Worm (Caenorhabditis elegans) whole organism, young adult: ENCODE measurements around the gene Y55F3BR.1.

Experiments used
- B0035.1 ChIP-seq: sonication (generic microtip); optimal IDR thresholded peaks from 2 replicates; lab custom pipeline; 2016; ENCODE audit warnings: missing genetic modification characterization, mild to moderate bottlenecking, missing compliant biosample characterization, missing genotype, missing genetic modification reagents
- B0261.1 ChIP-seq: sonication (generic microtip); optimal IDR thresholded peaks from 2 replicates; lab custom pipeline; 2016; ENCODE audit warnings: mild to moderate bottlenecking, missing genetic modification characterization, moderate library complexity, missing compliant biosample characterization
- C06A6.2 ChIP-seq: fragments of 200-800 bp; sonication (Bioruptor generic); conservative IDR thresholded peaks from 2 replicates; pipeline ENCODE4 v1.3.6; 2022; ENCODE audit warnings: missing genetic modification characterization, missing compliant biosample characterization
- K12H6.12 ChIP-seq: fragments of 200-800 bp; sonication (Bioruptor generic); optimal IDR thresholded peaks from 2 replicates; lab custom pipeline; 2018; ENCODE audit warnings: mild to moderate bottlenecking, missing genetic modification characterization, missing compliant biosample characterization
- T07F8.4 ChIP-seq: sonication (generic microtip); optimal IDR thresholded peaks from 2 replicates; lab custom pipeline; 2016; ENCODE audit warnings: mild to moderate bottlenecking, missing genetic modification characterization, moderate library complexity, missing compliant biosample characterization
- T26A5.8 ChIP-seq: sonication (generic microtip); optimal IDR thresholded peaks from 2 replicates; lab custom pipeline; 2016; ENCODE audit warnings: missing genetic modification characterization, missing compliant biosample characterization
- Y53G8AR.9 ChIP-seq: fragments of 200-800 bp; sonication (Bioruptor generic); conservative IDR thresholded peaks from 2 replicates; pipeline ENCODE4 v1.3.6; 2022; ENCODE audit warnings: missing genetic modification reagents, missing genetic modification characterization, missing compliant biosample characterization
- Y67H2A.10 ChIP-seq: fragments of 200-800 bp; sonication (Bioruptor generic); conservative IDR thresholded peaks from 2 replicates; pipeline ENCODE4 v1.3.6; 2022; ENCODE audit warnings: missing genetic modification reagents, missing genetic modification characterization, missing compliant biosample characterization
- Y95B8A.8 ChIP-seq: fragments of 200-800 bp; sonication (Bioruptor generic); IDR thresholded peaks from 2 replicates; pipeline ENCODE4 v1.3.6; 2022; ENCODE audit warnings: missing genetic modification reagents, missing genetic modification characterization, missing compliant biosample characterization
- ZK185.1 ChIP-seq: sonication (generic microtip); optimal IDR thresholded peaks from 2 replicates; lab custom pipeline; 2016; ENCODE audit warnings: mild to moderate bottlenecking, missing genetic modification characterization, missing compliant biosample characterization; ENCODE audit not compliant: poor library complexity, severe bottlenecking
- akir-1 ChIP-seq: fragments of 200-800 bp; sonication (Bioruptor generic); optimal IDR thresholded peaks from 2 replicates; lab custom pipeline; 2018; ENCODE audit warnings: mild to moderate bottlenecking, missing genetic modification characterization, moderate library complexity, missing compliant biosample characterization
- aptf-3 ChIP-seq: fragments of 200-800 bp; sonication (Bioruptor generic); IDR thresholded peaks from 2 replicates; pipeline ENCODE4 v1.3.6; 2022; ENCODE audit warnings: missing genetic modification characterization, missing compliant biosample characterization
- athp-1 ChIP-seq: sonication (generic microtip); optimal IDR thresholded peaks from 2 replicates; lab custom pipeline; 2017; ENCODE audit warnings: mild to moderate bottlenecking, missing genetic modification characterization, missing compliant biosample characterization
- attf-3 ChIP-seq: fragments of 200-800 bp; sonication (Bioruptor generic); conservative IDR thresholded peaks from 2 replicates; pipeline ENCODE4 v1.3.6; 2022; ENCODE audit warnings: missing genetic modification reagents, missing genetic modification characterization, missing compliant biosample characterization
- attf-6 ChIP-seq: fragments of 200-800 bp; sonication (Bioruptor generic); IDR thresholded peaks from 2 replicates; pipeline ENCODE4 v1.3.6; 2022; ENCODE audit warnings: missing genetic modification reagents, missing genetic modification characterization, missing compliant biosample characterization
- bed-2 ChIP-seq: fragments of 200-800 bp; sonication (Bioruptor generic); IDR thresholded peaks from 2 replicates; pipeline ENCODE4 v1.3.6; 2022; ENCODE audit warnings: missing genetic modification reagents, missing genetic modification characterization, missing compliant biosample characterization
- ccch-3 ChIP-seq: fragments of 200-800 bp; sonication (Bioruptor generic); optimal IDR thresholded peaks from 2 replicates; lab custom pipeline; 2018; ENCODE audit warnings: mild to moderate bottlenecking, missing genetic modification characterization, missing compliant biosample characterization
- cebp-1 ChIP-seq, 2 experiments: fragments of 200-800 bp in 1 of 2; sonication (Bioruptor generic) in 1 of 2; sonication (generic microtip) in 1 of 2; IDR thresholded peaks in 1 of 2; optimal IDR thresholded peaks in 1 of 2; 2 replicates each; pipeline versions ENCODE4 v1.3.6 to Lab custom; 2017 to 2022; ENCODE audit warnings: missing compliant biosample characterization in 2 of 2, missing genetic modification characterization in 2 of 2, mild to moderate bottlenecking in 1 of 2, missing genetic modification reagents in 1 of 2, moderate library complexity in 1 of 2
- ceh-79 ChIP-seq: sonication (generic microtip); optimal IDR thresholded peaks from 2 replicates; lab custom pipeline; 2017; ENCODE audit warnings: mild to moderate bottlenecking, missing genetic modification characterization, missing compliant biosample characterization
- ceh-91 ChIP-seq: fragments of 200-800 bp; sonication (Bioruptor generic); IDR thresholded peaks from 2 replicates; pipeline ENCODE4 v1.3.6; 2022; ENCODE audit warnings: missing genetic modification reagents, missing genetic modification characterization, missing compliant biosample characterization
- egrh-3 ChIP-seq: fragments of 200-800 bp; sonication (Bioruptor generic); IDR thresholded peaks from 2 replicates; pipeline ENCODE4 v1.3.6; 2022; ENCODE audit warnings: missing genetic modification reagents, missing genetic modification characterization, missing compliant biosample characterization
- ets-4 ChIP-seq: fragments of 200-800 bp; sonication (Bioruptor generic); optimal IDR thresholded peaks from 2 replicates; lab custom pipeline; 2018; ENCODE audit warnings: mild to moderate bottlenecking, missing genetic modification characterization, missing compliant biosample characterization
- fkh-3 ChIP-seq: sonication (generic microtip); optimal IDR thresholded peaks from 2 replicates; lab custom pipeline; 2016; ENCODE audit warnings: mild to moderate bottlenecking, missing genetic modification characterization, missing compliant biosample characterization
- hlh-26 ChIP-seq: fragments of 200-800 bp; sonication (Bioruptor generic); conservative IDR thresholded peaks from 2 replicates; pipeline ENCODE4 v1.3.6; 2022; ENCODE audit warnings: missing genetic modification reagents, missing genetic modification characterization, missing compliant biosample characterization
- hsf-1 ChIP-seq: fragments of 200-800 bp; sonication (Bioruptor generic); IDR thresholded peaks from 2 replicates; pipeline ENCODE4 v1.3.6; 2022; ENCODE audit warnings: missing genetic modification reagents, missing genetic modification characterization, missing compliant biosample characterization
- lag-1 ChIP-seq: fragments of 200-800 bp; sonication (Bioruptor generic); IDR thresholded peaks from 2 replicates; pipeline ENCODE4 v1.3.6; 2022; ENCODE audit warnings: missing genetic modification reagents, missing genetic modification characterization, missing compliant biosample characterization
- lir-1 ChIP-seq: fragments of 200-800 bp; sonication (Bioruptor generic); conservative IDR thresholded peaks from 2 replicates; pipeline ENCODE4 v1.3.6; 2022; ENCODE audit warnings: missing genetic modification reagents, missing genetic modification characterization, missing compliant biosample characterization
- lsy-27 ChIP-seq: sonication (generic microtip); optimal IDR thresholded peaks from 2 replicates; lab custom pipeline; 2017; ENCODE audit warnings: missing genetic modification characterization, mild to moderate bottlenecking, missing compliant biosample characterization, antibody characterized with exemption, missing genotype, borderline replicate concordance; ENCODE audit not compliant: insufficient read depth
- madf-10 ChIP-seq: sonication (generic microtip); optimal IDR thresholded peaks from 2 replicates; lab custom pipeline; 2016; ENCODE audit warnings: mild to moderate bottlenecking, missing genetic modification characterization, missing compliant biosample characterization
- madf-3 ChIP-seq: fragments of 200-800 bp; sonication (Bioruptor generic); IDR thresholded peaks from 2 replicates; pipeline ENCODE4 v1.3.6; 2022; ENCODE audit warnings: missing genetic modification reagents, missing genetic modification characterization, missing compliant biosample characterization
- madf-6 ChIP-seq: fragments of 200-800 bp; sonication (Bioruptor generic); IDR thresholded peaks from 2 replicates; pipeline ENCODE4 v1.3.6; 2022; ENCODE audit warnings: missing genetic modification reagents, missing genetic modification characterization, missing compliant biosample characterization
- mcd-1 ChIP-seq: fragments of 200-800 bp; sonication (Bioruptor generic); IDR thresholded peaks from 2 replicates; pipeline ENCODE4 v1.3.6; 2022; ENCODE audit warnings: missing genetic modification reagents, missing genetic modification characterization, missing compliant biosample characterization
- mes-4 ChIP-seq: sonication (generic microtip); optimal IDR thresholded peaks from 2 replicates; lab custom pipeline; 2016; ENCODE audit warnings: missing genotype, missing genetic modification characterization, missing compliant biosample characterization
- nhr-179 ChIP-seq: sonication (generic microtip); optimal IDR thresholded peaks from 2 replicates; lab custom pipeline; 2016; ENCODE audit warnings: mild to moderate bottlenecking, missing genetic modification characterization, missing compliant biosample characterization
- nhr-80 ChIP-seq: sonication (generic microtip); optimal IDR thresholded peaks from 2 replicates; lab custom pipeline; 2016; ENCODE audit warnings: missing genetic modification characterization, missing compliant biosample characterization
- nhr-90 ChIP-seq: sonication (generic microtip); optimal IDR thresholded peaks from 2 replicates; lab custom pipeline; 2016; ENCODE audit warnings: missing genotype, mild to moderate bottlenecking, missing genetic modification characterization, missing compliant biosample characterization
- repo-1 ChIP-seq: sonication (generic microtip); optimal IDR thresholded peaks from 2 replicates; lab custom pipeline; 2017; ENCODE audit warnings: mild to moderate bottlenecking, missing genetic modification characterization, missing compliant biosample characterization
- snpc-1.3 ChIP-seq: sonication (generic microtip); optimal IDR thresholded peaks from 2 replicates; lab custom pipeline; 2017; ENCODE audit warnings: missing genetic modification characterization, mild to moderate bottlenecking, missing compliant biosample characterization, antibody characterized with exemption, moderate library complexity, missing genotype, missing genetic modification reagents; ENCODE audit not compliant: insufficient read depth
- snpc-3.4 ChIP-seq: sonication (generic microtip); optimal IDR thresholded peaks from 2 replicates; lab custom pipeline; 2017; ENCODE audit warnings: missing genetic modification characterization, mild to moderate bottlenecking, missing compliant biosample characterization, antibody characterized with exemption, moderate library complexity, missing genotype, missing genetic modification reagents
- snpc-4 ChIP-seq, 5 experiments: fragments of 150-350 bp in 1 of 5; sonication (generic microtip) in 4 of 5; optimal IDR thresholded peaks; 2 replicates each; lab custom pipeline; 2014 to 2018; ENCODE audit warnings: missing genetic modification characterization in 5 of 5, missing biosample characterization in 3 of 5, antibody characterized with exemption in 2 of 5, mild to moderate bottlenecking in 2 of 5, missing compliant biosample characterization in 2 of 5, missing genotype in 2 of 5, moderate library complexity in 2 of 5, missing genetic modification reagents in 1 of 5
- sptf-2 ChIP-seq: fragments of 200-800 bp; sonication (Bioruptor generic); optimal IDR thresholded peaks from 2 replicates; lab custom pipeline; 2018; ENCODE audit warnings: mild to moderate bottlenecking, missing genetic modification characterization, missing compliant biosample characterization
- tlf-1 ChIP-seq: fragments of 200-800 bp; sonication (Bioruptor generic); optimal IDR thresholded peaks from 2 replicates; lab custom pipeline; 2018; ENCODE audit warnings: mild to moderate bottlenecking, missing genetic modification characterization, missing compliant biosample characterization
- unc-130 ChIP-seq: sonication (generic microtip); optimal IDR thresholded peaks from 2 replicates; lab custom pipeline; 2016; ENCODE audit warnings: missing genetic modification reagents, missing genetic modification characterization, missing compliant biosample characterization
- unc-62 ChIP-seq: fragments of 150-350 bp; optimal IDR thresholded peaks from 2 replicates; lab custom pipeline; 2014; ENCODE audit warnings: missing biosample characterization, missing genetic modification reagents, missing genetic modification characterization
- ztf-28 ChIP-seq: fragments of 200-800 bp; sonication (Bioruptor generic); IDR thresholded peaks from 2 replicates; pipeline ENCODE4 v1.3.6; 2022; ENCODE audit warnings: missing genetic modification reagents, missing genetic modification characterization, missing compliant biosample characterization
- ztf-3 ChIP-seq: fragments of 200-800 bp; sonication (Bioruptor generic); optimal IDR thresholded peaks from 2 replicates; lab custom pipeline; 2018; ENCODE audit warnings: mild to moderate bottlenecking, missing genetic modification characterization, missing compliant biosample characterization

Y55F3BR.1 gene

DNA sequence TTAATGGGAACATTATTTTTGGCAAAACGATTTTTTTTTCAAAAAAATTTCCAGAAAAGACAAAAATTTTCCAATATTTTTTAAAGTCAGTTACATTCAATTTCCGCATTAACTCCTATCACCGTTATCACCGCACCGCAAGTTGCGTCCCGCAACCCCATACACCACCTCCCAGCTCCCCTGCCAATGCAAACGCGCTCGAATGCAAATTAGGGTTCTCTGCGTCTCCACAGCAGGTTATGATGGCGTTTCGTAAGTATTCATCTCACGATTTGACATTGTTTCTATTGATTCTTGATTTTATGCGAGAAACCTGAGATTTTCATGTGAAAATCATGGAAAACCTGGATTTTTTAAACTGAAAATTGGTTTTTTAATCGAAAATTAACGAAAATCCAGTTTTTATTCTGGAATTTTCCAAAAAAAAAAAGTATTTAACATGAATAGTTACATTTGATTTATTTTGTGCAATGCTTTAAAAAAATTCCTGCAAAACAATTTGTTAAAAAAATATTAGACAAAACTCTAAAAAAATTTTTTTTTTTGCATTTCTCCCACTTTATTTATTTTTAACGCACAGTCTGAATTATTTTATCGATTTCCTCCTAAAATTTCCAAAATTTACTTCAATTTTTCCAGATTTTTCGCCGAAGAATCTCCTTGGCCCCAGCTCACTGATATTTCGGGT, 10.3 kb downstream of the Y55F3BR.1 start, which contains the start of gene mak-2 (continued):
- TF ChIP-seq ztf-28 (GFP tag; lab: Robert Waterston, UW), result no peak
- no peak for TF ChIP-seq ets-4 (GFP tag; lab: Kevin White, UChicago)
- TF ChIP-seq T07F8.4 (tag; lab: Kevin White, UChicago), result no peak
- TF ChIP-seq mes-4 (tag; lab: Kevin White, UChicago), result no peak
- no peak for TF ChIP-seq madf-6 (GFP tag; lab: Robert Waterston, UW)
- TF ChIP-seq hsf-1 (GFP tag; lab: Robert Waterston, UW), result no peak
- no peak for TF ChIP-seq akir-1 (GFP tag; lab: Kevin White, UChicago)
- TF ChIP-seq ztf-3 (GFP tag; lab: Kevin White, UChicago), result no peak
- TF ChIP-seq unc-62 (GFP tag; lab: Kevin White, UChicago), result no peak
- no peak for TF ChIP-seq ceh-79
- no peak for TF ChIP-seq T26A5.8
- no peak for TF ChIP-seq Y95B8A.8
- TF ChIP-seq mcd-1 (GFP tag; lab: Robert Waterston, UW), result peak; percentile 95
- no peak for TF ChIP-seq snpc-1.3
- TF ChIP-seq snpc-4 (GFP tag; optimal IDR thresholded peaks at IDR 0.05; lab: Kevin White, UChicago), result no peak
- TF ChIP-seq snpc-4 (tag; optimal IDR thresholded peaks at IDR 0.05; lab: Kevin White, UChicago), result peak in 2 of 4 experiments; percentile 54 to 75
- no peak for TF ChIP-seq B0035.1 (tag; lab: Kevin White, UChicago)
- no peak for TF ChIP-seq repo-1
- TF ChIP-seq attf-3 (GFP tag; lab: Robert Waterston, UW), result no peak
- TF ChIP-seq ccch-3 (GFP tag; lab: Kevin White, UChicago), result no peak
- TF ChIP-seq lag-1, result no peak
- no peak for TF ChIP-seq unc-130 (GFP tag; lab: Kevin White, UChicago)
- TF ChIP-seq lsy-27 (tag; lab: Kevin White, UChicago), result no peak
- TF ChIP-seq lir-1 (GFP tag; lab: Robert Waterston, UW), result no peak
- TF ChIP-seq tlf-1, result no peak
- no peak for TF ChIP-seq ZK185.1 (tag; lab: Kevin White, UChicago)
- no peak for TF ChIP-seq madf-10 (tag; lab: Kevin White, UChicago)
- TF ChIP-seq Y53G8AR.9 (GFP tag; lab: Robert Waterston, UW), result 0 out of 2 replicates have a peak, but pooled peaks have one; percentile 32
- no peak for TF ChIP-seq athp-1
- TF ChIP-seq attf-6 (GFP tag; lab: Robert Waterston, UW), result no peak
- no peak for TF ChIP-seq aptf-3
- no peak for TF ChIP-seq nhr-179
- TF ChIP-seq K12H6.12, result no peak
- TF ChIP-seq snpc-3.4 (tag; lab: Kevin White, UChicago), result no peak
- no peak for TF ChIP-seq fkh-3 (tag; lab: Kevin White, UChicago)
- no peak for TF ChIP-seq bed-2
- TF ChIP-seq hlh-26 (GFP tag; lab: Robert Waterston, UW), result no peak
- no peak for TF ChIP-seq egrh-3
- peak; percentile 80 for TF ChIP-seq nhr-80
- TF ChIP-seq ceh-91 (GFP tag; lab: Robert Waterston, UW), result no peak
- no peak for TF ChIP-seq C06A6.2 (GFP tag; lab: Robert Waterston, UW)
- no peak for TF ChIP-seq madf-3 (GFP tag; lab: Robert Waterston, UW)
- TF ChIP-seq sptf-2 (GFP tag; lab: Kevin White, UChicago), result no peak
- TF ChIP-seq B0261.1 (tag; lab: Kevin White, UChicago), result no peak
- no peak for TF ChIP-seq nhr-90
- no peak for TF ChIP-seq Y67H2A.10 (GFP tag; lab: Robert Waterston, UW)
- TF ChIP-seq cebp-1 (GFP tag; IDR thresholded peaks at IDR 0.05; lab: Robert Waterston, UW), result peak; percentile 48; the same call in 1 of the 2 replicates
- peak; percentile 78 for TF ChIP-seq cebp-1 (tag; optimal IDR thresholded peaks at IDR 0.05; lab: Kevin White, UChicago)
